Fruit fly (Drosophila melanogaster): ENCODE data around the gene spn-A.

spn-A gene

dm6 chr3R:30095855-30096254 lies 40.0 kb upstream of the spn-A start (continued):
- TF ChIP-seq E2f1 (GFP tag; IDR thresholded peaks at IDR 0.05): peak; percentile 13; the same call in 1 of the 2 replicates
- TF ChIP-seq bsh (GFP tag; optimal IDR thresholded peaks at IDR 0.05): peak in 1 of 2 experiments; percentile 58
- TF ChIP-seq CG12155 (GFP tag; optimal IDR thresholded peaks at IDR 0.05): no peak
- no peak for TF ChIP-seq chm (GFP tag; IDR thresholded peaks at IDR 0.05)
- TF ChIP-seq CG10209 (GFP tag; optimal IDR thresholded peaks at IDR 0.05): no peak
- TF ChIP-seq CG6689 (GFP tag; IDR thresholded peaks at IDR 0.05): peak; percentile 38
- TF ChIP-seq CHES-1-like (GFP tag; optimal IDR thresholded peaks at IDR 0.05): no peak
- no peak for TF ChIP-seq B-H1 (GFP tag; IDR thresholded peaks at IDR 0.05)
- peak; percentile 46; the same call in 1 of the 2 replicates for TF ChIP-seq ranshi (GFP tag; IDR thresholded peaks at IDR 0.05)
- TF ChIP-seq pho (GFP tag; optimal IDR thresholded peaks at IDR 0.05): no peak
- TF ChIP-seq CG8944 (GFP tag; optimal IDR thresholded peaks at IDR 0.05): no peak
- peak; percentile 57 for TF ChIP-seq CG14441 (GFP tag; IDR thresholded peaks at IDR 0.05)
- no peak for TF ChIP-seq CG7963 (GFP tag; IDR thresholded peaks at IDR 0.05; ENCODE audit: partially characterized antibody)
- no peak for TF ChIP-seq Dfd (GFP tag; optimal IDR thresholded peaks at IDR 0.05)
- TF ChIP-seq CG16815 (GFP tag; optimal IDR thresholded peaks at IDR 0.05): no peak
- TF ChIP-seq grau (tag; optimal IDR thresholded peaks at IDR 0.05): no peak
- no peak for TF ChIP-seq GATAe (GFP tag; conservative IDR thresholded peaks at IDR 0.05)
- TF ChIP-seq ci (GFP tag; IDR thresholded peaks at IDR 0.05): peak; percentile 59; the same call in 1 of the 3 replicates
- no peak for TF ChIP-seq CG5245 (GFP tag; optimal IDR thresholded peaks at IDR 0.05)
- TF ChIP-seq run (tag; optimal IDR thresholded peaks at IDR 0.05): no peak
- peak; percentile 53; the same call in 1 of the 3 replicates for TF ChIP-seq zfh1 (GFP tag; IDR thresholded peaks at IDR 0.05)
- TF ChIP-seq CG18476 (GFP tag; optimal IDR thresholded peaks at IDR 0.05): no peak
- TF ChIP-seq zen2 (GFP tag; IDR thresholded peaks at IDR 0.05; ENCODE audit: partially characterized antibody): no peak
- no peak for TF ChIP-seq CG43689 (GFP tag; IDR thresholded peaks at IDR 0.05)
- no peak for TF ChIP-seq CG4707 (GFP tag; optimal IDR thresholded peaks at IDR 0.05)
- TF ChIP-seq Sry-δ (GFP tag; optimal IDR thresholded peaks at IDR 0.05): no peak
- TF ChIP-seq nmo (GFP tag; optimal IDR thresholded peaks at IDR 0.05): no peak
- no peak for TF ChIP-seq fd96Cb (tag; optimal IDR thresholded peaks at IDR 0.05)
- TF ChIP-seq prd (optimal IDR thresholded peaks at IDR 0.05): no peak
- TF ChIP-seq prd (GFP tag; IDR thresholded peaks at IDR 0.05): peak; percentile 56; the same call in 1 of the 3 replicates
- TF ChIP-seq CG2678 (tag; optimal IDR thresholded peaks at IDR 0.05): peak; percentile 22
- peak; percentile 32; the same call in 1 of the 2 replicates for TF ChIP-seq CG32772 (GFP tag; IDR thresholded peaks at IDR 0.05)
- no peak for TF ChIP-seq CG17612 (GFP tag; IDR thresholded peaks at IDR 0.05)
- TF ChIP-seq lola (GFP tag; optimal IDR thresholded peaks at IDR 0.05): no peak
- no peak for TF ChIP-seq hkb (optimal IDR thresholded peaks at IDR 0.05)
- no peak; the same call in 1 of the 2 replicates for TF ChIP-seq hkb (GFP tag; IDR thresholded peaks at IDR 0.05)
- peak; percentile 30 for TF ChIP-seq nom (GFP tag; optimal IDR thresholded peaks at IDR 0.05)
- TF ChIP-seq ftz-f1 (GFP tag; optimal IDR thresholded peaks at IDR 0.05): no peak
- no peak for TF ChIP-seq CG8290 (GFP tag; optimal IDR thresholded peaks at IDR 0.05)
- peak in 1 of 2 experiments; percentile 59 for TF ChIP-seq CG8290 (tag; optimal IDR thresholded peaks at IDR 0.05)
- TF ChIP-seq tin (GFP tag; optimal IDR thresholded peaks at IDR 0.05): no peak
- TF ChIP-seq CG17361 (GFP tag; IDR thresholded peaks at IDR 0.05): no peak
- TF ChIP-seq CG17802 (tag; optimal IDR thresholded peaks at IDR 0.05): no peak
- no peak for TF ChIP-seq CG7745 (tag; optimal IDR thresholded peaks at IDR 0.05)
- peak; percentile 40 for TF ChIP-seq CG2120 (GFP tag; optimal IDR thresholded peaks at IDR 0.05)
- TF ChIP-seq cato (GFP tag; optimal IDR thresholded peaks at IDR 0.05; ENCODE audit: borderline replicate concordance): no peak
- peak; percentile 46 for TF ChIP-seq Ptx1 (GFP tag; IDR thresholded peaks at IDR 0.05)
- TF ChIP-seq CG15269 (tag; optimal IDR thresholded peaks at IDR 0.05): peak; percentile 5
- peak; percentile 23 for TF ChIP-seq Sox102F (GFP tag; optimal IDR thresholded peaks at IDR 0.05)
- peak; percentile 12 for TF ChIP-seq CG7839 (tag; optimal IDR thresholded peaks at IDR 0.05)
- no peak for TF ChIP-seq CG4328 (GFP tag; optimal IDR thresholded peaks at IDR 0.05)
- TF ChIP-seq CG1603 (tag; optimal IDR thresholded peaks at IDR 0.05): peak; percentile 33
